Worm (Caenorhabditis elegans) whole organism, L4/young adult: ENCODE measurements around the gene lido-6.

Experiments used
- W03F9.2 ChIP-seq: fragments of 150-350 bp; optimal IDR thresholded peaks from 2 replicates; lab custom pipeline; 2014; ENCODE audit warnings: missing biosample characterization, missing genetic modification characterization
- dao-5 ChIP-seq: sonication (generic microtip); optimal IDR thresholded peaks from 2 replicates; lab custom pipeline; 2016; ENCODE audit warnings: missing genotype, missing genetic modification characterization, moderate library complexity, missing compliant biosample characterization
- him-1 ChIP-seq: sonication (generic microtip); optimal IDR thresholded peaks from 2 replicates; lab custom pipeline; 2016; ENCODE audit warnings: missing genotype, missing genetic modification reagents, missing genetic modification characterization, missing compliant biosample characterization

Gene lido-6

ce11 chrX:17100656-17101055, 14.3 kb downstream of the lido-6 start, which contains the start of gene lido-2:
Gene lido-2 (minus strand): TSS chrX:17100756.
- TF ChIP-seq dao-5 (tag; lab: Kevin White, UChicago): no peak
- TF ChIP-seq W03F9.2 (tag; lab: Kevin White, UChicago): no peak
- TF ChIP-seq him-1: no peak

ce11 chrX:17096508-17097234, 18.3 kb downstream of the lido-6 start, which contains the start of gene lido-1:
Gene lido-1 (minus strand): TSS chrX:17096558.
- TF ChIP-seq dao-5 (tag; lab: Kevin White, UChicago): no peak
- no peak for TF ChIP-seq him-1
- no peak for TF ChIP-seq W03F9.2 (tag; lab: Kevin White, UChicago)

ce11 chrX:17093199-17093598, 21.8 kb downstream of the lido-6 start, which contains the start of gene C08A9.3:
Gene C08A9.3 (minus strand): TSS chrX:17093299.
- TF ChIP-seq W03F9.2 (tag; lab: Kevin White, UChicago) (no peak), dao-5 (tag; lab: Kevin White, UChicago) (no peak), him-1 (no peak)

- TF ChIP-seq dao-5 (tag; lab: Kevin White, UChicago) (no peak), W03F9.2 (tag; lab: Kevin White, UChicago) (no peak), him-1 (no peak)
Observed at ce11 chrX:17092416-17092815, 22.6 kb downstream of the lido-6 start, which contains the start of gene sod-3. Gene sod-3 (plus strand): TSS chrX:17092753.

ce11 chrX:17080635-17081376, 34.2 kb downstream of the lido-6 start, which contains the start of the genes irld-23 and C08A9.10:
Gene irld-23 (minus strand): TSS chrX:17080685.
Gene C08A9.10 (plus strand): TSS chrX:17081179.
- TF ChIP-seq W03F9.2 (tag; lab: Kevin White, UChicago) (no peak), him-1 (no peak), dao-5 (tag; lab: Kevin White, UChicago) (no peak)

ce11 chrX:17072088-17072487, 42.9 kb downstream of the lido-6 start, which contains the start of gene C30G4.4:
Gene C30G4.4 (minus strand): TSS chrX:17072188.
- TF ChIP-seq W03F9.2 (tag; lab: Kevin White, UChicago): no peak
- TF ChIP-seq him-1: no peak
- no peak for TF ChIP-seq dao-5 (tag; lab: Kevin White, UChicago)

ce11 chrX:17070495-17070894, 44.5 kb downstream of the lido-6 start:
- TF ChIP-seq him-1: no peak
- TF ChIP-seq W03F9.2 (tag; lab: Kevin White, UChicago): no peak
- TF ChIP-seq dao-5 (tag; lab: Kevin White, UChicago): no peak

ce11 chrX:17066937-17067336, 48.1 kb downstream of the lido-6 start:
- TF ChIP-seq dao-5 (tag; lab: Kevin White, UChicago) (no peak), W03F9.2 (tag; lab: Kevin White, UChicago) (no peak), him-1 (no peak)

- TF ChIP-seq dao-5 (tag; lab: Kevin White, UChicago) (no peak), him-1 (no peak), W03F9.2 (tag; lab: Kevin White, UChicago) (no peak)
Observed at ce11 chrX:17064820-17065219, 50.2 kb downstream of the lido-6 start.

- TF ChIP-seq dao-5 (tag; lab: Kevin White, UChicago) (no peak), W03F9.2 (tag; lab: Kevin White, UChicago) (no peak)
Observed at ce11 chrX:17063749-17064252, 51.2 kb downstream of the lido-6 start.
